Fruit fly (Drosophila melanogaster) whole organism, wandering third instar larva: ENCODE measurements around the gene Prtl99C.

ENCODE experiments used
- Dif ChIP-seq: fragments of 200-275, 200-300 bp; sonication (Bioruptor generic); optimal IDR thresholded peaks from 2 replicates; lab custom pipeline; 2018; ENCODE audit warnings: missing biosample characterization, missing genetic modification characterization; ENCODE audit not compliant: partially characterized antibody
- Hnf4 ChIP-seq: fragments of 200-800 bp; sonication (Bioruptor generic); optimal IDR thresholded peaks from 2 replicates; lab custom pipeline; 2016; ENCODE audit warnings: missing biosample characterization, mild to moderate bottlenecking, missing genetic modification characterization
- Hr83 ChIP-seq: fragments of 200-300 bp; sonication (Bioruptor generic); optimal IDR thresholded peaks from 2 replicates; lab custom pipeline; 2016; ENCODE audit warnings: missing biosample characterization, mild to moderate bottlenecking, missing genetic modification characterization, moderate library complexity; ENCODE audit not compliant: poor library complexity, severe bottlenecking
- N ChIP-seq: fragments of >200 bp; optimal IDR thresholded peaks from 2 replicates; lab custom pipeline; 2018; ENCODE audit warnings: missing biosample characterization, missing external identifiers, missing genetic modification characterization
- OdsH ChIP-seq: fragments of 200-800 bp; sonication (Bioruptor generic); optimal IDR thresholded peaks from 2 replicates; lab custom pipeline; 2016; ENCODE audit warnings: missing biosample characterization, mild to moderate bottlenecking, missing genetic modification characterization
- Rel ChIP-seq, 2 experiments: fragments of 200-800 bp; sonication (Bioruptor generic) in 1 of 2; optimal IDR thresholded peaks; 2 replicates in 1 of 2; 3 replicates in 1 of 2; lab custom pipeline; 2016 to 2019; ENCODE audit warnings: mild to moderate bottlenecking in 2 of 2, missing biosample characterization in 2 of 2, missing genetic modification characterization in 2 of 2, moderate library complexity in 1 of 2
- br ChIP-seq: fragments of 200-800 bp; sonication (Bioruptor generic); optimal IDR thresholded peaks from 2 replicates; lab custom pipeline; 2016; ENCODE audit warnings: missing biosample characterization, missing genetic modification characterization
- fru ChIP-seq: fragments of 200-800 bp; sonication (Bioruptor generic); optimal IDR thresholded peaks from 3 replicates; lab custom pipeline; 2016; ENCODE audit warnings: missing biosample characterization, mild to moderate bottlenecking, missing genetic modification characterization
- h ChIP-seq: fragments of 200-800 bp; sonication (Bioruptor generic); optimal IDR thresholded peaks from 3 replicates; lab custom pipeline; 2016; ENCODE audit warnings: missing biosample characterization, mild to moderate bottlenecking, missing genetic modification characterization
- jim ChIP-seq: fragments of 175-275, 200-325 bp; sonication (Bioruptor generic); optimal IDR thresholded peaks from 2 replicates; lab custom pipeline; 2016; ENCODE audit warnings: missing biosample characterization, mild to moderate bottlenecking, missing genetic modification characterization
- pan ChIP-seq: fragments of >200 bp; optimal IDR thresholded peaks from 2 replicates; lab custom pipeline; 2017
- psq ChIP-seq: fragments of 200-800 bp; sonication (Bioruptor generic); optimal IDR thresholded peaks from 3 replicates; lab custom pipeline; 2017; ENCODE audit warnings: missing biosample characterization, mild to moderate bottlenecking, missing genetic modification characterization, moderate library complexity
- usp ChIP-seq: fragments of >200 bp; optimal IDR thresholded peaks from 2 replicates; lab custom pipeline; 2017; ENCODE audit warnings: missing biosample characterization, missing genetic modification characterization

dm6 chr3R:29866706-29867105, 31.0 kb downstream of the Prtl99C start:
- TF ChIP-seq h (GFP tag; lab: Kevin White, UChicago) (no peak), N (no peak), psq (GFP tag; lab: Kevin White, UChicago) (no peak), Dif (GFP tag; lab: Kevin White, UChicago) (no peak), Hnf4 (GFP tag; lab: Kevin White, UChicago) (peak; percentile 5), Rel (GFP tag; optimal IDR thresholded peaks at IDR 0.05; lab: Kevin White, UChicago) (no peak), Rel (tag; optimal IDR thresholded peaks at IDR 0.05; lab: Kevin White, UChicago) (no peak), pan (lab: Kevin White, UChicago) (no peak), jim (no peak), fru (no peak), Hr83 (peak; percentile 69), usp (GFP tag; lab: Kevin White, UChicago) (no peak), OdsH (GFP tag; lab: Kevin White, UChicago) (peak; percentile 41), br (no peak)
